Fruit fly (Drosophila melanogaster): ENCODE measurements around the gene Hip1.

Hip1 gene

DNA sequence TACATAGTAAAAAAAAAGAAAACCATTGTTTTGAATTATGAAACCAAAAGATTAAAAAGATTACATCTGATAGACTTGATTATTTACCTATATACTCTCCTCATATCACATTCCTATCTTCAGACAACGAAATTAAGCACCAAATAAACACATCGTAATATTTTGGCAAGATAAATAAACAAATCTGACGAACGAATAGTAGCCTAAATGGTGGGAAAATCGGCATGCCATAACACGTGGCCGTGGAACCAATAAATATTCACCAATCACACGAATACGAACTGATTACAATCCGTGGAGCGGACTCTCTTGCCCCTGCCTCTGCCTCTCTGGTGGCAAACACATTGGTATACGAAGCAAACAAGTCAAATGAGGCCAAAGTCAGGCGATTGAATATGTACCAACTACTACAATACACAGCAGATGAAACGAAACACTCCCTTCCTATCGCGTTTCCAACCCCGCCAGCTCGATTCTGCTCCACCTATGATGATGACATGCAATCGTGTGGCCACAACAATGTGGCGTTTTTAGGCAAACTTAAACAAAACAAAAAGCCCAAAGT, 22.8 kb upstream of the Hip1 start:
- no peak for TF ChIP-seq noc (tag; optimal IDR thresholded peaks at IDR 0.05)

dm6 chr3L:12794532-12794931, 21.2 kb upstream of the Hip1 start:
- no peak for TF ChIP-seq noc (tag; optimal IDR thresholded peaks at IDR 0.05)

dm6 chr3L:12792933-12793448, 19.6 kb upstream of the Hip1 start:
- peak; percentile 84 for TF ChIP-seq noc (tag; optimal IDR thresholded peaks at IDR 0.05)

DNA sequence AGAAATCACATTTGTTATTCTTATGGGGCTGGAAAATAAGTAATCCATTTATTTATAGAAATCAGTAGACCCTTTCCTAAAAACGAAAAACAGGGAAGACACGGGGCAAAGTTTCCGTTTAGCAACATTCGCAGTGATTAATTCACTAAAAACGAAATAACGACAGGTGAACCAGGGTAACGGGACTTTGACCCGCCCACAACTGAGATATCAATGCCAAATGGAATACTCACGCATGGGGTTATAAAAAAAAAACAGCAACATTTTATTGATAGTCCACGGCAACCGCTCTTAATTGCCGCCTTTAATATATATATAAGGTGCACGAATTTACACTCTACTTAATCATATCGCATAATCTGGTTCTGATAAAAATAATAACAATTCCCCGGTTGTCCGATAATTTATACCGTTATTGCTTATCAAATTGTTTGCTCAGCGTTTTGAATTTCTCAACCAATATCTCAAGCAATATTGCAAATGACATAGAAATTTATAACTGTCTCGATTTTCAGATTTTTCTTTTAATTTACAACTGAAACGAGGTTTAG, 18.4 kb upstream of the Hip1 start:
- peak; percentile 25 for TF ChIP-seq noc (tag; optimal IDR thresholded peaks at IDR 0.05)

DNA sequence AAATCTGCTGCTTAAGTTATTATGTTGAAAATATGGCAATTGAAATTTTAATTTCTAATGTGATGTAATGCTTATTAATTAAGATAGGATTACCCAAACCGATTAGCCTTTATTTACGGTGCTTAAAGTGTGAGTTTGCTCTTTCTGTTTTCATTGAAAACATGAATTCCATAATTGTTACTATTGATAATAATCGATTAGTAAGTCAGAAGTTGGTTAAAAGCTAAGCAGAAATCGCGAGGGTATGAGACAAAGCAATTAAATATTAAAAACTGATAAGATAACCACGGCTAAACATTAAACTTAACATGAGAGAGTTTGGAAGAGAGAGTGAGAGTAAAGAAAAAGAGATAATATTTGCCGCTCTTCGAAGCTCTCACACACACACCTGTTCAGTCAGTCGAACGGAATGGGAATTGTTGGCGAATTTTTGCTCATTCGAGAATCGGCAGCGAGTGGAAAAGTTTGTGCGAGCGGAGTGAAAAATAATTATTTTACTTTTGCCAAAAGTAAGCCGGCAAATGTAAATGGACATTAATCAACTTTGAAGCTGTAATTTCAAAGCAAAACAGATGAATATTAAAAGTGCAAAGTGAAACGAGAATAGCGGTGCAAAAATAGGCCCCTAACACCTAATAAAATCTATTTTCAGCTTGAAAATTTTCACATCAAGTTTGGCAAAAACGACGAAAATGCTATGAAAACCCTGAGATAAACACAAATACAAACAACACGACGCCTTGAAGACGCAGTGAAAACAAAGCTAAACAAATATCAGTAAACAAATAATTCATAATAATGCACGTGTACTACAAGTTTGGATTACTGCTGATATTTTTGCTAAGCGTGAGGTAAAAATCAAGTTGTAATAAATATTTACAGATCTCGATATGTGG, 17.7 kb upstream of the Hip1 start:
- no peak for TF ChIP-seq noc (tag; optimal IDR thresholded peaks at IDR 0.05)

- no peak for TF ChIP-seq noc (tag; optimal IDR thresholded peaks at IDR 0.05)
Observed at dm6 chr3L:12789875-12790373, 16.6 kb upstream of the Hip1 start, which contains the start of gene CG42709. TSS of gene CG42709 (plus strand) at chr3L:12790192.

DNA sequence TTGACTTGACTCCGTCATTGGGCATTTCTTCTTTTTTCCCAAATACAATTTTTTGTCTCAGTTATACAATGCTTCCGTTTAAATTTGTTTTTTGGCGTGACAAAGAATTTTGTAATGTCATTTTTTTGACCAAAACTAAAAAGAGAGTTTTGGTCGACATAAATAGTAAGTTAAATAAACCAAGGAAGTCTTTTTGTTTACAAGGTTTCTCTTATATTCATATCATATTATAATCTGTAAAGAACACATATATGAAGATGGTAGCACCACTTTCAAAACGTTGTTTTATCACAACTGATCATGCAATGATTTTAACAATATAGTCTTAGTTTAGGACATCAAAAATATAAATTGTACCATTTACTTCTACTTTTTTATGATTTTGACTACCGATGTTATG, 7.6 kb upstream of the Hip1 start, which contains the start of the genes CG10969 and CG17666:
TSS of gene CG10969 (minus strand) at position 101 of the 400 bp plus-strand sequence.
TSS of gene CG17666 (plus strand) at position 329 of the 400 bp plus-strand sequence.
- no peak for TF ChIP-seq noc (tag; optimal IDR thresholded peaks at IDR 0.05)

dm6 chr3L:12778616-12779015, 5.2 kb upstream of the Hip1 start, which contains the start of gene CG32106:
TSS of gene CG32106 (minus strand) at chr3L:12778716.
- no peak for TF ChIP-seq noc (tag; optimal IDR thresholded peaks at IDR 0.05)

DNA sequence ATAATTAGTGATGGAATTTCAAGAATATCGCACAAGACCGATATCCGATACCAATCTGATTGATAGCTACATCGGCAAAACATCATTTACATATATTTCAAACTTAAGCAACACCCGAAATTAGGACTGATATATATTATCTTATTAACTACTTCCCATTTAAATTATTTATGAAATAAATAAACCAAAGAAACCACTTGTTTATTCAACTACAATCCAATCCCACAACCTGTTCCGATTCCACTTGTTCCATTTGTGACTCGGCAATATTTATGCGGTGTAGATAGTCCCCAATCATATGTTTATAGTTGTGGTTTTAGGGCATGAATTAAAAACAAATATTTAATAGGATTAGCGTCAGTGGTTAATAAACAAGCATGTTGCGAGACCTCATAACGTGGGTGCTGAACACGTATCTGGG, 18.6 kb downstream of the Hip1 start, which contains the start of the genes CG10973 and Vps13D:
TSS of gene CG10973 (minus strand) at position 6 of the 421 bp plus-strand sequence.
TSS of gene Vps13D (plus strand) at position 281 of the 421 bp plus-strand sequence.
- no peak for TF ChIP-seq noc (tag; optimal IDR thresholded peaks at IDR 0.05)

DNA sequence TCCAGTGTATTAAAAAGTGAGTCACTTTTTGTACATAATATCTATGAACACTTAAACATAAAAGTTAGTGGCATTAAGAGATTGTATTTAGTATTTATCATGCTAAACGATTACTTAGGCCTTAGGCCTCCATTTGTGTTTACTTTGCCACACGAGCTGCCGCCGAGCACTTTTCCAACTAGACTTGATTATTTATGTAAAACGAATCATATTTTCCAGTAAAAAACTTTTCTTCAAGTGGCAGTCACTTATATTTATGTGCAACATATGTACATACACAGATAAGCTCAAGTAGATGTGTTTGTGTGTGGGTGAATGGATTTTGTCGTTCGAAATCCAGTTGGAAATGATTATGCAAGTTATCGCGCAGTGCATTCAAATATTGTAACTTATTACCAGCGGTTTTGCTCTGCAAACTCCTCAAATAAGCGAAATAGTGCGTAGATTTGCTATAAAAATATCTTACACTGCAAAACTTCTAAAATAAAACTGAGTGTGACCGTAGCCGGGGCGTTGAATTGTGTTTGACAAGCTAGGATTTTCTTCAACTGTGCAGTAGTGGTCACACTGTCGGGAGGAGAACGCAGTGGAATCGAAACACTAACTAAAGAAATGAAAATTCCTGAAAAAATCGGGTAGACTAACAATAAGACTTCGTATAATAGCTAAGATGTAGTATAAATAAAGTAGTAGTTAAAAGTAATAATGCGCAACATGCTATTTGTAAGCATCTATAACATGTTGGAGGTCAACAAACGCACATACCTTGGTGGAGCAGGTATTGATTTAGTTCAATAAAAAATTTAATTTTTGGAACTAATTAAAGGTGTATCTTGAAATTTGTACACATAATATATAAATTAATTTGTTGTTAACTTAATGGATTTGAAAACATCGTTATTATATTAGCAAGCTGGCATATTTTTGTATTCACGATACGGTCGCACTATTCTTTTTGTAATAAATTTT, 23.5 kb downstream of the Hip1 start, which contains the start of the genes Klc and CG10984:
TSS of gene Klc (minus strand) at position 490 of the 969 bp plus-strand sequence.
TSS of gene CG10984 (plus strand) at position 553 of the 969 bp plus-strand sequence.
- TF ChIP-seq noc (tag; optimal IDR thresholded peaks at IDR 0.05): no peak

DNA sequence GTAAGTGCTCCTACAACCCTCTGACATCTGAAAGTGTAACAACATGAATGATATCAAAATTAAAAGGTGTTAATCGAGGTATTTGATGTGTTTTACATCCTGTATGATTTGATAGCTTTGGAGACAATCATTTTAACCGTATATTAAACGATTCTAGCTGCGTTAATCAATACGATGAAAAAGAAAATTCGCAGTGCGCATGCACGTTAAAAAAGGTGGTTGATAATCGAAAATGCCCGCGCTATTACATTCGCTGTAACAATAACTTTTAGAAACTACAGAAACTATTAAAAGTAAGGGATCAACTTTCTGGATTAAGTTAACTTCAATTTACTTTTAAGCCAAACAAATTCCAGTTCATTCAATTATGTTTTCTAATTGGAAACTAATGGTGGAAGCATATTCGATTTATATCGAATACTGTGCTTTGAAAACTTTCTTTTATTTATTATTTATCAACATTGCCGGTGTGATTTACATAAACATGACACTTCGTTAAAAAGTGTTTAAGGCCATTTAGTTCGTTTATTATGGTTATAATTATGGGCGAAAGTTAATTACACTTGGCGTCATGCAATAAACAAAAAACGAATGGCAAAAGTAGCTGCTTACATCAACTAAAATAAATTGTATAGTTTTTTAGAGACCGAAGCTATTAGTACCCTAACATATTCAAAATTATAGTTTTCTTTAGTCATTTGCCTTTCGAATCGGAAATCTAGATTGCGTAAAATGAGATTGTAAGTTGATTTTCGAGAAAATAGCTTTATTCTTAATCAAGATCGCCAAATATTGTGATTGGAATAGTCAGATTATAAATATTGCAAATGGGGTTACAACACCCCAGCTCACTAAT, 24.4 kb downstream of the Hip1 start:
- TF ChIP-seq noc (tag; optimal IDR thresholded peaks at IDR 0.05): no peak

dm6 chr3L:12746241-12746640, 27.1 kb downstream of the Hip1 start:
- no peak for TF ChIP-seq noc (tag; optimal IDR thresholded peaks at IDR 0.05)

- no peak for TF ChIP-seq noc (tag; optimal IDR thresholded peaks at IDR 0.05)
Observed at dm6 chr3L:12745121-12745770, 28.1 kb downstream of the Hip1 start, which contains the start of gene CG32109. TSS of gene CG32109 (plus strand) at chr3L:12745344.
